Worm (Caenorhabditis elegans) whole organism, L4/young adult: ENCODE data around the gene srh-95.

ENCODE experiments used
- W03F9.2 ChIP-seq: fragments of 150-350 bp; optimal IDR thresholded peaks from 2 replicates; lab custom pipeline; 2014; ENCODE audit warnings: missing biosample characterization, missing genetic modification characterization
- dao-5 ChIP-seq: sonication (generic microtip); optimal IDR thresholded peaks from 2 replicates; lab custom pipeline; 2016; ENCODE audit warnings: missing genotype, missing genetic modification characterization, moderate library complexity, missing compliant biosample characterization
- him-1 ChIP-seq: sonication (generic microtip); optimal IDR thresholded peaks from 2 replicates; lab custom pipeline; 2016; ENCODE audit warnings: missing genotype, missing genetic modification reagents, missing genetic modification characterization, missing compliant biosample characterization

The srh-95 gene

ce11 chrV:16225524-16226116 lies 21.1 kb upstream of the srh-95 start:
- TF ChIP-seq W03F9.2 (tag; lab: Kevin White, UChicago), result no peak
- no peak for TF ChIP-seq him-1 (tag; lab: Kevin White, UChicago)
- no peak for TF ChIP-seq dao-5

ce11 chrV:16226581-16226980 lies 20.1 kb upstream of the srh-95 start, which contains the start of gene F11A5.13:
Gene F11A5.13 (minus strand): TSS chrV:16226681.
- TF ChIP-seq him-1 (tag; lab: Kevin White, UChicago) (no peak), W03F9.2 (tag; lab: Kevin White, UChicago) (no peak), dao-5 (no peak)

- TF ChIP-seq dao-5, result no peak
- no peak for TF ChIP-seq W03F9.2 (tag; lab: Kevin White, UChicago)
- TF ChIP-seq him-1 (tag; lab: Kevin White, UChicago), result no peak
Observed at ce11 chrV:16229439-16229838, 17.2 kb upstream of the srh-95 start.

ce11 chrV:16229896-16230295 lies 16.8 kb upstream of the srh-95 start, which contains the start of the genes F21H7.2 and F21H7.12:
Gene F21H7.2 (minus strand): TSS chrV:16229996.
Gene F21H7.12 (plus strand): TSS chrV:16230165.
- TF ChIP-seq dao-5, result no peak
- no peak for TF ChIP-seq him-1 (tag; lab: Kevin White, UChicago)
- no peak for TF ChIP-seq W03F9.2 (tag; lab: Kevin White, UChicago)

ce11 chrV:16232180-16232579 lies 14.5 kb upstream of the srh-95 start, which contains the start of gene gst-22:
Gene gst-22 (minus strand): TSS chrV:16232282.
- TF ChIP-seq him-1 (tag; lab: Kevin White, UChicago), result no peak
- no peak for TF ChIP-seq W03F9.2 (tag; lab: Kevin White, UChicago)
- TF ChIP-seq dao-5, result no peak

ce11 chrV:16233624-16234023 lies 13.1 kb upstream of the srh-95 start, which contains the start of gene clec-233:
Gene clec-233 (plus strand): TSS chrV:16233924.
- TF ChIP-seq dao-5 (no peak), him-1 (tag; lab: Kevin White, UChicago) (no peak), W03F9.2 (tag; lab: Kevin White, UChicago) (no peak)

ce11 chrV:16235135-16235534 lies 11.5 kb upstream of the srh-95 start, which contains the start of gene F21H7.3:
Gene F21H7.3 (minus strand): TSS chrV:16235235.
- TF ChIP-seq dao-5 (no peak), him-1 (tag; lab: Kevin White, UChicago) (no peak)

ce11 chrV:16235647-16236046 lies 11.0 kb upstream of the srh-95 start, which contains the start of gene srh-98:
Gene srh-98 (minus strand): TSS chrV:16235747.
- TF ChIP-seq dao-5, result no peak
- no peak for TF ChIP-seq him-1 (tag; lab: Kevin White, UChicago)
- TF ChIP-seq W03F9.2 (tag; lab: Kevin White, UChicago), result no peak

ce11 chrV:16237223-16237622 lies 9.5 kb upstream of the srh-95 start, which contains the start of gene F21H7.5:
Gene F21H7.5 (plus strand): TSS chrV:16237523.
- no peak for TF ChIP-seq W03F9.2 (tag; lab: Kevin White, UChicago)
- no peak for TF ChIP-seq dao-5
- no peak for TF ChIP-seq him-1 (tag; lab: Kevin White, UChicago)

- TF ChIP-seq W03F9.2 (tag; lab: Kevin White, UChicago) (no peak), dao-5 (no peak), him-1 (tag; lab: Kevin White, UChicago) (no peak)
Observed at ce11 chrV:16244078-16244477, 2.6 kb upstream of the srh-95 start, which contains the start of gene srh-104. Gene srh-104 (minus strand): TSS chrV:16244178.

ce11 chrV:16249105-16249504 lies 2.4 kb downstream of the srh-95 start:
- TF ChIP-seq him-1 (tag; lab: Kevin White, UChicago) (no peak), W03F9.2 (tag; lab: Kevin White, UChicago) (no peak), dao-5 (no peak)

ce11 chrV:16253687-16254086 lies 7.0 kb downstream of the srh-95 start, which contains the start of gene gcy-20:
Gene gcy-20 (minus strand): TSS chrV:16253787.
- no peak for TF ChIP-seq him-1 (tag; lab: Kevin White, UChicago)

ce11 chrV:16256395-16256794 lies 9.7 kb downstream of the srh-95 start, which contains the start of gene bgnt-1.3:
Gene bgnt-1.3 (minus strand): TSS chrV:16256495.
- TF ChIP-seq W03F9.2 (tag; lab: Kevin White, UChicago) (no peak), dao-5 (no peak), him-1 (tag; lab: Kevin White, UChicago) (no peak)

ce11 chrV:16258142-16258541 lies 11.5 kb downstream of the srh-95 start, which contains the start of gene nhr-218:
Gene nhr-218 (plus strand): TSS chrV:16258442.
- no peak for TF ChIP-seq dao-5
- no peak for TF ChIP-seq W03F9.2 (tag; lab: Kevin White, UChicago)
- TF ChIP-seq him-1 (tag; lab: Kevin White, UChicago), result no peak
